Worm (Caenorhabditis elegans) whole organism, mixed stage, embryonic: ENCODE results near the gene aco-2.

Source experiments
- lin-13 ChIP-seq: fragments of 150-350 bp; optimal IDR thresholded peaks from 2 replicates; lab custom pipeline; 2014; ENCODE audit warnings: missing biosample characterization, missing genetic modification characterization
- mab-5 ChIP-seq: fragments of 150-350 bp; optimal IDR thresholded peaks from 2 replicates; lab custom pipeline; 2014; ENCODE audit warnings: missing biosample characterization, missing genetic modification characterization
- mep-1 ChIP-seq: fragments of 150-350 bp; optimal IDR thresholded peaks from 2 replicates; lab custom pipeline; 2017; ENCODE audit warnings: missing biosample characterization, missing genetic modification reagents, missing genetic modification characterization, inconsistent platforms
- nhr-237 ChIP-seq: fragments of 150-350 bp; optimal IDR thresholded peaks from 2 replicates; lab custom pipeline; 2014; ENCODE audit warnings: missing biosample characterization, missing genetic modification characterization
- pha-4 ChIP-seq: fragments of 150-350 bp; optimal IDR thresholded peaks from 2 replicates; lab custom pipeline; 2018; ENCODE audit warnings: missing biosample characterization, missing genetic modification reagents, missing genetic modification characterization

DNA sequence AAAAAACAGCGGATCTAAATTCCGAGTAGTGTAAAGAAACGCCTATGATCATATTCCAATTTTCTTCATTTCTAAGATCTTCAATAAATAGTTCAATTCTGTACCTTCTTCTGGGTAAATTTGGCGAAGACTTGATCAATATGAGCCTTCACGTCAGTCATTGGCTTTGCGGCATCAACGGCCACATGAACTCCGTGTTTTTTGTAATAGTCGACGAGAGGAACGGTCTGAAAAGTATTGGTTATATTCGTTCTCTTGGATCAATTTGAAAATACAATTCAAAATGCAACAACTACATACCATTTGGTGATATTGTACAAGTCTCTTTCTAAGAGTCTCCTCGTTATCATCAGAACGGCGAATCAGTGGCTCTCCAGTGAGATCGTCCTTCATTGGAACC, 23.1 kb upstream of the aco-2 start:
- TF ChIP-seq lin-13 (tag; lab: Kevin White, UChicago) (no peak), nhr-237 (tag; lab: Kevin White, UChicago) (no peak), mab-5 (tag; lab: Kevin White, UChicago) (no peak), mep-1 (tag; lab: Kevin White, UChicago) (no peak), pha-4 (tag; lab: Kevin White, UChicago) (no peak)
